Fruit fly (Drosophila melanogaster) whole organism, larva: Measurements from ENCODE around the gene CG31740.

ENCODE experiments used
- noc ChIP-seq: fragments of 200-800 bp; sonication (Bioruptor generic); optimal IDR thresholded peaks from 3 replicates; lab custom pipeline; 2019; ENCODE audit warnings: missing biosample characterization, mild to moderate bottlenecking, missing genetic modification characterization, moderate library complexity

CG31740 gene

dm6 chr2L:18009672-18010071 lies 919 bp downstream of the CG31740 start:
- TF ChIP-seq noc (tag; lab: Kevin White, UChicago): no peak

dm6 chr2L:18011375-18011774 lies 2.6 kb downstream of the CG31740 start, which contains the start of gene elfless:
TSS of gene elfless (minus strand) at chr2L:18011475.
- no peak for TF ChIP-seq noc (tag; lab: Kevin White, UChicago)

- TF ChIP-seq noc (tag; lab: Kevin White, UChicago): no peak
Measured at dm6 chr2L:18012168-18012567, 3.4 kb downstream of the CG31740 start, which contains the start of gene rdo. TSS of gene rdo (plus strand) at chr2L:18012380.

- no peak for TF ChIP-seq noc (tag; lab: Kevin White, UChicago)
Measured at dm6 chr2L:18032741-18033140, 24.0 kb downstream of the CG31740 start.
